Fruit fly (Drosophila melanogaster) whole organism, embryonic: ENCODE data around the gene loaf.

Source experiments
- Abd-B ChIP-seq: fragments of 200-800 bp; sonication (Bioruptor generic); optimal IDR thresholded peaks from 2 replicates; lab custom pipeline; 2018; ENCODE audit warnings: missing biosample characterization, mild to moderate bottlenecking, missing genetic modification characterization, moderate library complexity
- Ada2b ChIP-seq: fragments of 200-800 bp; sonication (Bioruptor generic); IDR thresholded peaks from 2 replicates; pipeline ENCODE4 v1.3.6; 2022; ENCODE audit warnings: missing biosample characterization, missing genetic modification characterization
- B-H2 ChIP-seq: fragments of 200-800 bp; sonication (Bioruptor generic); optimal IDR thresholded peaks from 2 replicates; lab custom pipeline; 2018; ENCODE audit warnings: missing biosample characterization, mild to moderate bottlenecking, missing genetic modification characterization
- CG10462 ChIP-seq: fragments of 200-800 bp; sonication (Bioruptor generic); optimal IDR thresholded peaks from 2 replicates; lab custom pipeline; 2016; ENCODE audit warnings: missing biosample characterization, missing genetic modification characterization
- CG10654 ChIP-seq: fragments of 200-800 bp; sonication (Bioruptor generic); optimal IDR thresholded peaks from 2 replicates; lab custom pipeline; 2016; ENCODE audit warnings: missing biosample characterization, missing genetic modification characterization
- CG11695 ChIP-seq: fragments of 200-800 bp; sonication (Bioruptor generic); IDR thresholded peaks from 3 replicates; pipeline ENCODE4 v1.3.6; 2022; ENCODE audit warnings: missing biosample characterization, missing genetic modification characterization
- CG12071 ChIP-seq: fragments of 200-800 bp; sonication (Bioruptor generic); optimal IDR thresholded peaks from 3 replicates; lab custom pipeline; 2018; ENCODE audit warnings: missing biosample characterization, mild to moderate bottlenecking, missing genetic modification characterization
- CG12104 ChIP-seq: fragments of 200-800 bp; sonication (Bioruptor generic); optimal IDR thresholded peaks from 3 replicates; lab custom pipeline; 2016; ENCODE audit warnings: missing biosample characterization, missing genetic modification characterization
- CG13296 ChIP-seq: fragments of 200-800 bp; sonication (Bioruptor generic); optimal IDR thresholded peaks from 3 replicates; lab custom pipeline; 2018; ENCODE audit warnings: missing biosample characterization, mild to moderate bottlenecking, missing genetic modification characterization
- CG1603 ChIP-seq: fragments of 200-800 bp; sonication (Bioruptor generic); optimal IDR thresholded peaks from 2 replicates; lab custom pipeline; 2019; ENCODE audit warnings: missing biosample characterization, mild to moderate bottlenecking, missing genetic modification characterization, moderate library complexity
- CG17328 ChIP-seq: fragments of 200-800 bp; sonication (Bioruptor generic); IDR thresholded peaks from 2 replicates; pipeline ENCODE4 v1.3.6; 2022; ENCODE audit warnings: missing biosample characterization, missing genetic modification characterization
- CG17568 ChIP-seq: fragments of 200-800 bp; sonication (Bioruptor generic); optimal IDR thresholded peaks from 2 replicates; lab custom pipeline; 2018; ENCODE audit warnings: missing biosample characterization, mild to moderate bottlenecking, missing genetic modification characterization, moderate library complexity
- CG1792 ChIP-seq: fragments of 200-800 bp; sonication (Bioruptor generic); optimal IDR thresholded peaks from 2 replicates; lab custom pipeline; 2016; ENCODE audit warnings: missing biosample characterization, missing genetic modification characterization
- CG2202 ChIP-seq: fragments of 200-800 bp; sonication (Bioruptor generic); optimal IDR thresholded peaks from 2 replicates; lab custom pipeline; 2018; ENCODE audit warnings: missing biosample characterization, mild to moderate bottlenecking, missing genetic modification characterization
- CG30431 ChIP-seq: fragments of 200-800 bp; sonication (Bioruptor generic); optimal IDR thresholded peaks from 2 replicates; lab custom pipeline; 2017; ENCODE audit warnings: missing biosample characterization, missing genetic modification characterization
- CG31224 ChIP-seq: fragments of 200-800 bp; sonication (Bioruptor generic); IDR thresholded peaks from 2 replicates; pipeline ENCODE4 v1.3.6; 2022; ENCODE audit warnings: missing biosample characterization, missing genetic modification characterization
- CG34422 ChIP-seq: fragments of 200-800 bp; sonication (Bioruptor generic); IDR thresholded peaks from 3 replicates; pipeline ENCODE4 v1.3.6; 2022; ENCODE audit warnings: missing biosample characterization, missing genetic modification characterization
- CG4730 ChIP-seq: fragments of 200-800 bp; sonication (Bioruptor generic); IDR thresholded peaks from 2 replicates; pipeline ENCODE4 v1.3.6; 2022; ENCODE audit warnings: missing biosample characterization, missing genetic modification characterization
- CG5245 ChIP-seq: fragments of 200-800 bp; sonication (Bioruptor generic); optimal IDR thresholded peaks from 3 replicates; lab custom pipeline; 2016; ENCODE audit warnings: missing biosample characterization, missing genetic modification characterization
- CG9727 ChIP-seq: fragments of 200-800 bp; sonication (Bioruptor generic); optimal IDR thresholded peaks from 3 replicates; lab custom pipeline; 2017; ENCODE audit warnings: missing biosample characterization, mild to moderate bottlenecking, missing genetic modification characterization
- Dfd ChIP-seq, 2 experiments: fragments of >200 bp; optimal IDR thresholded peaks; 2 replicates each; lab custom pipeline; 2017; ENCODE audit warnings: missing biosample characterization in 2 of 2, missing genetic modification characterization in 2 of 2
- Ets97D ChIP-seq: fragments of 200-800 bp; sonication (Bioruptor generic); optimal IDR thresholded peaks from 3 replicates; lab custom pipeline; 2016; ENCODE audit warnings: missing biosample characterization, missing genetic modification characterization
- GATAe ChIP-seq: fragments of 200-800 bp; sonication (Bioruptor generic); conservative IDR thresholded peaks from 2 replicates; pipeline ENCODE4 v1.3.6; 2022; ENCODE audit warnings: missing biosample characterization, missing genetic modification characterization
- Ptx1 ChIP-seq: fragments of 200-800 bp; sonication (Bioruptor generic); IDR thresholded peaks from 2 replicates; pipeline ENCODE4 v1.3.6; 2022; ENCODE audit warnings: missing biosample characterization, missing genetic modification characterization
- al ChIP-seq: fragments of 200-800 bp; sonication (Bioruptor generic); IDR thresholded peaks from 2 replicates; pipeline ENCODE4 v1.3.6; 2022; ENCODE audit warnings: missing biosample characterization, missing genetic modification characterization
- amos ChIP-seq: fragments of 200-800 bp; sonication (Bioruptor generic); IDR thresholded peaks from 2 replicates; pipeline ENCODE4 v1.3.6; 2022; ENCODE audit warnings: missing biosample characterization, missing genetic modification characterization; ENCODE audit not compliant: partially characterized antibody
- bbx ChIP-seq: fragments of 200-800 bp; sonication (Bioruptor generic); IDR thresholded peaks from 2 replicates; pipeline ENCODE4 v1.3.6; 2022; ENCODE audit warnings: missing biosample characterization, missing genetic modification characterization; ENCODE audit not compliant: partially characterized antibody
- cwo ChIP-seq: fragments of 200-800 bp; sonication (Bioruptor generic); optimal IDR thresholded peaks from 3 replicates; lab custom pipeline; 2017; ENCODE audit warnings: missing biosample characterization, missing genetic modification characterization, mild to moderate bottlenecking, moderate library complexity, missing genetic modification reagents
- esg ChIP-seq: fragments of 200-800 bp; sonication (Bioruptor generic); conservative IDR thresholded peaks from 2 replicates; pipeline ENCODE4 v1.3.6; 2022; ENCODE audit warnings: missing biosample characterization, missing genetic modification characterization
- fd64A ChIP-seq: fragments of 200-800 bp; sonication (Bioruptor generic); optimal IDR thresholded peaks from 3 replicates; lab custom pipeline; 2018; ENCODE audit warnings: missing biosample characterization, mild to moderate bottlenecking, missing genetic modification characterization
- fru ChIP-seq: fragments of >200 bp; optimal IDR thresholded peaks from 2 replicates; lab custom pipeline; 2017
- gro ChIP-seq: fragments of 200-800 bp; sonication (Bioruptor generic); optimal IDR thresholded peaks from 2 replicates; lab custom pipeline; 2016; ENCODE audit warnings: missing biosample characterization, missing genetic modification characterization
- gt ChIP-seq: fragments of 200-800 bp; sonication (Bioruptor generic); IDR thresholded peaks from 2 replicates; pipeline ENCODE4 v1.3.6; 2022; ENCODE audit warnings: missing biosample characterization, missing genetic modification characterization
- inv ChIP-seq: fragments of 200-800 bp; sonication (Bioruptor generic); IDR thresholded peaks from 2 replicates; pipeline ENCODE4 v1.3.6; 2022; ENCODE audit warnings: missing biosample characterization, missing genetic modification characterization; ENCODE audit not compliant: partially characterized antibody
- maf-S ChIP-seq: fragments of 200-800 bp; sonication (Bioruptor generic); optimal IDR thresholded peaks from 2 replicates; lab custom pipeline; 2016; ENCODE audit warnings: missing biosample characterization, missing genetic modification characterization
- pan ChIP-seq, 4 experiments: fragments of >200 bp in 3 of 4; fragments of 200-800 bp in 1 of 4; sonication (Bioruptor generic) in 1 of 4; optimal IDR thresholded peaks in 3 of 4; IDR thresholded peaks in 1 of 4; 2 replicates each; pipeline versions ENCODE4 v1.3.6 to Lab custom; 2017 to 2022; ENCODE audit warnings: missing biosample characterization in 2 of 4, missing genetic modification characterization in 2 of 4, mixed read lengths in 1 of 4
- pfk ChIP-seq: fragments of 200-800 bp; sonication (Bioruptor generic); optimal IDR thresholded peaks from 2 replicates; lab custom pipeline; 2018; ENCODE audit warnings: missing biosample characterization, mild to moderate bottlenecking, missing genetic modification characterization, moderate library complexity
- phol ChIP-seq: fragments of 200-800 bp; sonication (Bioruptor generic); optimal IDR thresholded peaks from 3 replicates; lab custom pipeline; 2018; ENCODE audit warnings: missing biosample characterization, mild to moderate bottlenecking, missing genetic modification characterization, moderate library complexity
- prd ChIP-seq, 3 experiments: fragments of >200 bp in 2 of 3; fragments of 200-800 bp in 1 of 3; sonication (Bioruptor generic) in 1 of 3; optimal IDR thresholded peaks in 2 of 3; IDR thresholded peaks in 1 of 3; 2 replicates in 2 of 3; 3 replicates in 1 of 3; pipeline versions ENCODE4 v1.3.6 to Lab custom; 2017 to 2022; ENCODE audit warnings: missing biosample characterization in 1 of 3, missing genetic modification characterization in 1 of 3
- pros ChIP-seq: fragments of 200-800 bp; sonication (Bioruptor generic); optimal IDR thresholded peaks from 3 replicates; lab custom pipeline; 2019; ENCODE audit warnings: missing biosample characterization, mild to moderate bottlenecking, missing genetic modification characterization, moderate library complexity
- sisA ChIP-seq: fragments of 200-800 bp; sonication (Bioruptor generic); IDR thresholded peaks from 2 replicates; pipeline ENCODE4 v1.3.6; 2022; ENCODE audit warnings: missing biosample characterization, missing genetic modification characterization
- sob ChIP-seq: fragments of 200-800 bp; sonication (Bioruptor generic); IDR thresholded peaks from 2 replicates; pipeline ENCODE4 v1.3.6; 2022; ENCODE audit warnings: missing biosample characterization, missing genetic modification characterization
- sr ChIP-seq: fragments of 200-800 bp; sonication (Bioruptor generic); IDR thresholded peaks from 3 replicates; pipeline ENCODE4 v1.3.6; 2022; ENCODE audit warnings: missing biosample characterization, missing genetic modification characterization
- ssp ChIP-seq: fragments of 200-800 bp; sonication (Bioruptor generic); IDR thresholded peaks from 2 replicates; pipeline ENCODE4 v1.3.6; 2022; ENCODE audit warnings: missing biosample characterization, missing genetic modification characterization
- sug ChIP-seq: fragments of 200-800 bp; optimal IDR thresholded peaks from 2 replicates; lab custom pipeline; 2019; ENCODE audit warnings: missing biosample characterization, mild to moderate bottlenecking, missing genetic modification characterization, moderate library complexity
- trem ChIP-seq: fragments of 200-800 bp; optimal IDR thresholded peaks from 3 replicates; lab custom pipeline; 2019; ENCODE audit warnings: missing biosample characterization, mild to moderate bottlenecking, missing genetic modification characterization, moderate library complexity
- tup ChIP-seq: fragments of 200-800 bp; sonication (Bioruptor generic); optimal IDR thresholded peaks from 2 replicates; lab custom pipeline; 2016; ENCODE audit warnings: missing biosample characterization, mild to moderate bottlenecking, missing genetic modification characterization, moderate library complexity
- twi ChIP-seq: fragments of 200-800 bp; optimal IDR thresholded peaks from 2 replicates; lab custom pipeline; 2019; ENCODE audit warnings: missing biosample characterization, mild to moderate bottlenecking, missing genetic modification characterization, moderate library complexity
- wdn ChIP-seq: fragments of 200-800 bp; sonication (Bioruptor generic); IDR thresholded peaks from 2 replicates; pipeline ENCODE4 v1.3.6; 2022; ENCODE audit warnings: missing biosample characterization, missing genetic modification characterization
- zf30C ChIP-seq: fragments of 200-800 bp; sonication (Bioruptor generic); optimal IDR thresholded peaks from 3 replicates; lab custom pipeline; 2018; ENCODE audit warnings: missing biosample characterization, mild to moderate bottlenecking, missing genetic modification characterization

loaf gene

dm6 chr3L:11785291-11785690, 19.3 kb upstream of the loaf start (continued):
- TF ChIP-seq sr (GFP tag; lab: Robert Waterston, UW) (peak; percentile 86), trem (tag; lab: Kevin White, UChicago) (no peak), Ets97D (GFP tag; lab: Kevin White, UChicago) (no peak), CG1603 (tag; lab: Kevin White, UChicago) (no peak), CG4730 (GFP tag; lab: Robert Waterston, UW) (peak; percentile 23; the same call in 1 of the 2 replicates), wdn (GFP tag; lab: Robert Waterston, UW) (peak; percentile 50; the same call in 1 of the 2 replicates), prd (optimal IDR thresholded peaks at IDR 0.05; lab: Kevin White, UChicago) (no peak), prd (GFP tag; IDR thresholded peaks at IDR 0.05; lab: Robert Waterston, UW) (peak; percentile 54; the same call in 2 of the 3 replicates), CG13296 (GFP tag; lab: Kevin White, UChicago) (peak; percentile 60), phol (tag; lab: Kevin White, UChicago) (peak; percentile 33), twi (tag; lab: Kevin White, UChicago) (no peak), B-H2 (GFP tag; lab: Kevin White, UChicago) (no peak), Abd-B (GFP tag; lab: Kevin White, UChicago) (no peak), sug (tag; lab: Kevin White, UChicago) (no peak), CG1792 (GFP tag; lab: Kevin White, UChicago) (no peak), inv (no peak), CG17568 (GFP tag; lab: Kevin White, UChicago) (no peak), CG12104 (GFP tag; lab: Kevin White, UChicago) (no peak), CG10462 (GFP tag; lab: Kevin White, UChicago) (no peak), CG2202 (tag; lab: Kevin White, UChicago) (no peak), maf-S (GFP tag; lab: Kevin White, UChicago) (no peak), CG34422 (GFP tag; lab: Robert Waterston, UW) (0 out of 3 replicates have a peak, but pooled peaks have one; percentile 31), esg (peak; percentile 54), CG17328 (GFP tag; lab: Robert Waterston, UW) (peak; percentile 37; the same call in 1 of the 2 replicates), pan (optimal IDR thresholded peaks at IDR 0.05; lab: Kevin White, UChicago) (no peak), pan (GFP tag; optimal IDR thresholded peaks at IDR 0.05 in 1 of 2, IDR thresholded peaks at IDR 0.05 in 1 of 2) (peak in 1 of 2 experiments; percentile 64), pros (no peak), bbx (GFP tag; lab: Robert Waterston, UW) (no peak), Ada2b (GFP tag; lab: Robert Waterston, UW) (peak; percentile 63), sisA (GFP tag; lab: Robert Waterston, UW) (peak; percentile 34; the same call in 1 of the 2 replicates), CG30431 (GFP tag; lab: Kevin White, UChicago) (no peak), cwo (peak; percentile 43), tup (GFP tag; lab: Kevin White, UChicago) (no peak), Dfd (GFP tag; optimal IDR thresholded peaks at IDR 0.05; lab: Kevin White, UChicago) (no peak), Ptx1 (peak; percentile 64), gro (GFP tag; lab: Kevin White, UChicago) (no peak), zf30C (GFP tag; lab: Kevin White, UChicago) (no peak), CG10654 (GFP tag; lab: Kevin White, UChicago) (no peak), CG12071 (no peak), CG31224 (GFP tag; lab: Robert Waterston, UW) (peak; percentile 27; the same call in 1 of the 2 replicates), sob (GFP tag; lab: Robert Waterston, UW) (peak; percentile 62; the same call in 1 of the 2 replicates), CG9727 (GFP tag; lab: Kevin White, UChicago) (peak; percentile 3), CG11695 (GFP tag; lab: Robert Waterston, UW) (peak; percentile 40; the same call in 1 of the 3 replicates), fd64A (GFP tag; lab: Kevin White, UChicago) (no peak), CG5245 (GFP tag; lab: Kevin White, UChicago) (peak; percentile 8), ssp (GFP tag; lab: Robert Waterston, UW) (0 out of 2 replicates have a peak, but pooled peaks have one; percentile 9), amos (GFP tag; lab: Robert Waterston, UW) (no peak), gt (GFP tag; lab: Robert Waterston, UW) (no peak), al (GFP tag; lab: Robert Waterston, UW) (peak; percentile 61), fru (lab: Kevin White, UChicago) (no peak), pfk (GFP tag; lab: Kevin White, UChicago) (no peak), GATAe (GFP tag; lab: Robert Waterston, UW) (no peak)
